Worm (Caenorhabditis elegans): ENCODE data around the gene clec-190.

DNA sequence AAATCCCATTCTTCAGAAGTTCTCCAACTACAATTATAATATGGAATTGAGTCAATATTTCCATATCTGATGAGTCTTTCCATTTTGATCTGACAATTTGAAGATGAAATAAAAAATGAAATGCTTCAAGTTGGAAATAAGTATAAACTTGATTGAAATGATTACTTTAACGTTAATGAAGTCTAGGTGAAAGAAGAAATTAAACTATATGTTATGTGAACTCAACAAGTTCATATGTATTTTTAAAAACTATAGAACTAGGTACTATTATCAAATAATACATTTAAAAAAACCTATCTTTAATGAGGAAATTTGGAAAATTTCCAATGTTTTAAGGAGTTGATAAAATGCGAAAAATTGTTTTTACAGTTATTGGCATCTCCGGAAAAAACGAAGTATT is 27.6 kb downstream of the clec-190 start, which contains the start of gene srt-49:
- TF ChIP-seq snpc-4 (tag; optimal IDR thresholded peaks at IDR 0.05) (no peak), unc-39 (tag; optimal IDR thresholded peaks at IDR 0.05) (no peak), elt-1 (tag; optimal IDR thresholded peaks at IDR 0.05; ENCODE audit: borderline replicate concordance, insufficient read depth) (no peak), ham-2 (GFP tag; optimal IDR thresholded peaks at IDR 0.05) (no peak), nhr-12 (tag; optimal IDR thresholded peaks at IDR 0.05) (no peak), tbx-8 (GFP tag; optimal IDR thresholded peaks at IDR 0.05) (no peak), cnd-1 (tag; optimal IDR thresholded peaks at IDR 0.05) (no peak), unc-62 (GFP tag; optimal IDR thresholded peaks at IDR 0.05) (no peak), elt-3 (tag; optimal IDR thresholded peaks at IDR 0.05) (no peak), bed-3 (GFP tag; optimal IDR thresholded peaks at IDR 0.05) (no peak), ztf-11 (tag; optimal IDR thresholded peaks at IDR 0.05) (no peak)

Measured in whole organism, mixed stage, embryonic.